Worm (Caenorhabditis elegans) whole organism, L1 larva: ENCODE results near the gene chpf-1.
A peak's percentile ranks its signal among the peaks of the same experiment; 100 is the strongest.

Experiments used
- C16A3.4 ChIP-seq: fragments of 150-350 bp; optimal IDR thresholded peaks from 2 replicates; lab custom pipeline; 2014; ENCODE audit warnings: missing biosample characterization, missing genetic modification characterization
- aly-2 ChIP-seq: fragments of 150-350 bp; optimal IDR thresholded peaks from 2 replicates; lab custom pipeline; 2014; ENCODE audit warnings: missing biosample characterization, missing genetic modification characterization
- ama-1 ChIP-seq: fragments of 150-350 bp; optimal IDR thresholded peaks from 2 replicates; lab custom pipeline; 2014
- blmp-1 ChIP-seq: fragments of 150-350 bp; optimal IDR thresholded peaks from 2 replicates; lab custom pipeline; 2014; ENCODE audit warnings: missing biosample characterization, missing genetic modification characterization
- ceh-63 ChIP-seq: fragments of 200-800 bp; sonication (Bioruptor generic); optimal IDR thresholded peaks from 2 replicates; lab custom pipeline; 2018; ENCODE audit warnings: mild to moderate bottlenecking, missing genetic modification characterization, missing compliant biosample characterization
- ceh-82 ChIP-seq, 3 experiments: fragments of 150-350 bp in 1 of 3; sonication (generic microtip) in 2 of 3; optimal IDR thresholded peaks; 2 replicates each; lab custom pipeline; 2014 to 2017; ENCODE audit warnings: missing biosample characterization in 3 of 3, missing genetic modification characterization in 3 of 3
- ceh-90 ChIP-seq: sonication (generic microtip); optimal IDR thresholded peaks from 2 replicates; lab custom pipeline; 2016; ENCODE audit warnings: missing genetic modification characterization, missing compliant biosample characterization
- dpl-1 ChIP-seq, 3 experiments: fragments of 150-350 bp in 2 of 3; sonication (generic microtip) in 1 of 3; optimal IDR thresholded peaks; 2 replicates each; lab custom pipeline; 2014 to 2017; ENCODE audit warnings: missing biosample characterization in 3 of 3, missing genetic modification characterization in 3 of 3, missing genetic modification reagents in 3 of 3
- dsc-1 ChIP-seq: sonication (generic microtip); optimal IDR thresholded peaks from 2 replicates; lab custom pipeline; 2016; ENCODE audit warnings: mild to moderate bottlenecking, missing genetic modification characterization, missing compliant biosample characterization
- efl-1 ChIP-seq, 4 experiments: fragments of 150-350 bp; optimal IDR thresholded peaks in 3 of 4; peaks in 1 of 4; 1 replicate in 1 of 4; 2 replicates in 3 of 4; lab custom pipeline; 2014; ENCODE audit warnings: missing biosample characterization in 2 of 4, missing genetic modification characterization in 2 of 4, missing genetic modification reagents in 2 of 4
- ets-5 ChIP-seq: fragments of 200-800 bp; sonication (Bioruptor generic); IDR thresholded peaks from 2 replicates; pipeline ENCODE4 v1.3.6; 2022; ENCODE audit warnings: missing genetic modification characterization, missing compliant biosample characterization
- fkh-10 ChIP-seq: sonication (generic microtip); optimal IDR thresholded peaks from 2 replicates; lab custom pipeline; 2017; ENCODE audit warnings: missing biosample characterization, missing genetic modification reagents, missing genetic modification characterization
- fkh-4 ChIP-seq: sonication (generic microtip); optimal IDR thresholded peaks from 2 replicates; lab custom pipeline; 2016; ENCODE audit warnings: missing compliant biosample characterization, missing genetic modification characterization, borderline replicate concordance
- fkh-8 ChIP-seq: sonication (generic microtip); optimal IDR thresholded peaks from 2 replicates; lab custom pipeline; 2016; ENCODE audit warnings: mild to moderate bottlenecking, missing genetic modification characterization, missing compliant biosample characterization
- grh-1 ChIP-seq: fragments of 200-800 bp; sonication (Bioruptor generic); IDR thresholded peaks from 2 replicates; pipeline ENCODE4 v1.3.6; 2022; ENCODE audit warnings: missing genetic modification reagents, missing genetic modification characterization, missing compliant biosample characterization
- hlh-4 ChIP-seq: sonication (generic microtip); optimal IDR thresholded peaks from 2 replicates; lab custom pipeline; 2016; ENCODE audit warnings: mild to moderate bottlenecking, missing genetic modification characterization, missing compliant biosample characterization
- hpl-2 ChIP-seq: fragments of 150-350 bp; optimal IDR thresholded peaks from 2 replicates; lab custom pipeline; 2014; ENCODE audit warnings: missing biosample characterization, missing genetic modification reagents, missing genetic modification characterization
- irx-1 ChIP-seq: sonication (generic microtip); optimal IDR thresholded peaks from 2 replicates; lab custom pipeline; 2016; ENCODE audit warnings: missing genetic modification characterization, missing compliant biosample characterization
- lin-14 ChIP-seq: fragments of 200-800 bp; sonication (Bioruptor generic); optimal IDR thresholded peaks from 2 replicates; lab custom pipeline; 2018; ENCODE audit warnings: mild to moderate bottlenecking, missing genetic modification characterization, moderate library complexity, missing compliant biosample characterization
- lin-15B ChIP-seq: fragments of 150-350 bp; sonication (generic microtip); optimal IDR thresholded peaks from 3 replicates; lab custom pipeline; 2014; ENCODE audit warnings: missing biosample characterization, missing genetic modification characterization
- lin-35 ChIP-seq, 2 experiments: fragments of 150-350 bp; optimal IDR thresholded peaks; 2 replicates each; lab custom pipeline; 2014; ENCODE audit warnings: missing biosample characterization in 2 of 2, missing genetic modification characterization in 2 of 2, missing genetic modification reagents in 2 of 2
- lin-39 ChIP-seq: fragments of 150-350 bp; optimal IDR thresholded peaks from 2 replicates; lab custom pipeline; 2014; ENCODE audit warnings: missing biosample characterization, missing genetic modification reagents, missing genetic modification characterization
- lsy-2 ChIP-seq, 2 experiments: fragments of 150-350 bp; optimal IDR thresholded peaks; 2 replicates each; lab custom pipeline; 2014; ENCODE audit warnings: missing biosample characterization in 2 of 2, missing genetic modification characterization in 2 of 2
- mab-9 ChIP-seq: fragments of 200-800 bp; sonication (Bioruptor generic); IDR thresholded peaks from 2 replicates; pipeline ENCODE4 v1.3.6; 2022; ENCODE audit warnings: missing genetic modification reagents, missing genetic modification characterization, missing compliant biosample characterization
- mdl-1 ChIP-seq, 2 experiments: fragments of 150-350 bp; optimal IDR thresholded peaks; 2 replicates each; lab custom pipeline; 2014 to 2017; ENCODE audit warnings: missing biosample characterization in 2 of 2, missing genetic modification characterization in 2 of 2, inconsistent platforms in 1 of 2
- mef-2 ChIP-seq: fragments of 150-350 bp; optimal IDR thresholded peaks from 2 replicates; lab custom pipeline; 2014; ENCODE audit warnings: missing biosample characterization, missing genetic modification characterization
- nhr-47 ChIP-seq: sonication (generic microtip); optimal IDR thresholded peaks from 2 replicates; lab custom pipeline; 2016; ENCODE audit warnings: mild to moderate bottlenecking, missing genetic modification characterization, moderate library complexity, missing compliant biosample characterization
- nhr-71 ChIP-seq: sonication (generic microtip); optimal IDR thresholded peaks from 2 replicates; lab custom pipeline; 2016; ENCODE audit warnings: mild to moderate bottlenecking, missing genetic modification characterization, moderate library complexity, missing compliant biosample characterization
- nhr-77 ChIP-seq: fragments of 150-350 bp; optimal IDR thresholded peaks from 2 replicates; lab custom pipeline; 2014; ENCODE audit warnings: missing biosample characterization, missing genetic modification characterization
- nhr-84 ChIP-seq: sonication (generic microtip); optimal IDR thresholded peaks from 2 replicates; lab custom pipeline; 2017; ENCODE audit warnings: missing biosample characterization, missing genetic modification characterization
- pax-3 ChIP-seq: fragments of 200-800 bp; sonication (Bioruptor generic); optimal IDR thresholded peaks from 2 replicates; lab custom pipeline; 2018; ENCODE audit warnings: mild to moderate bottlenecking, missing genetic modification characterization, moderate library complexity, missing compliant biosample characterization
- pqm-1 ChIP-seq: sonication (generic microtip); optimal IDR thresholded peaks from 3 replicates; lab custom pipeline; 2017; ENCODE audit warnings: missing biosample characterization, missing genetic modification characterization
- skn-1 ChIP-seq: fragments of 150-350 bp; optimal IDR thresholded peaks from 2 replicates; lab custom pipeline; 2014; ENCODE audit warnings: missing biosample characterization, missing genetic modification characterization
- snpc-4 ChIP-seq: fragments of 150-350 bp; optimal IDR thresholded peaks from 2 replicates; lab custom pipeline; 2014; ENCODE audit warnings: missing biosample characterization, missing genetic modification characterization
- snu-23 ChIP-seq: sonication (generic microtip); optimal IDR thresholded peaks from 2 replicates; lab custom pipeline; 2016; ENCODE audit warnings: missing genetic modification characterization, missing compliant biosample characterization
- sptf-1 ChIP-seq: fragments of 150-350 bp; optimal IDR thresholded peaks from 2 replicates; lab custom pipeline; 2014; ENCODE audit warnings: missing biosample characterization, missing genetic modification characterization
- sup-37 ChIP-seq: fragments of 200-800 bp; sonication (Bioruptor generic); optimal IDR thresholded peaks from 2 replicates; lab custom pipeline; 2018; ENCODE audit warnings: mild to moderate bottlenecking, missing genetic modification characterization, missing compliant biosample characterization
- swsn-7 ChIP-seq: sonication (generic microtip); optimal IDR thresholded peaks from 2 replicates; lab custom pipeline; 2016; ENCODE audit warnings: missing genetic modification characterization, missing compliant biosample characterization
- tbx-2 ChIP-seq: sonication (generic microtip); optimal IDR thresholded peaks from 2 replicates; lab custom pipeline; 2016; ENCODE audit warnings: missing genetic modification characterization, missing compliant biosample characterization
- unc-30 ChIP-seq: sonication (generic microtip); optimal IDR thresholded peaks from 2 replicates; lab custom pipeline; 2017; ENCODE audit warnings: missing biosample characterization, missing genetic modification characterization
- unc-62 ChIP-seq: fragments of 150-350 bp; optimal IDR thresholded peaks from 2 replicates; lab custom pipeline; 2014; ENCODE audit warnings: missing biosample characterization, missing genetic modification reagents, missing genetic modification characterization
- unc-98 ChIP-seq: fragments of 200-800 bp; sonication (Bioruptor generic); IDR thresholded peaks from 2 replicates; pipeline ENCODE4 v1.3.6; 2022; ENCODE audit warnings: missing genetic modification characterization, missing compliant biosample characterization
- xbp-1 ChIP-seq: sonication (generic microtip); optimal IDR thresholded peaks from 2 replicates; lab custom pipeline; 2016; ENCODE audit warnings: missing genetic modification characterization, missing compliant biosample characterization
- zip-4 ChIP-seq: fragments of 200-800 bp; sonication (Bioruptor generic); optimal IDR thresholded peaks from 2 replicates; lab custom pipeline; 2018; ENCODE audit warnings: mild to moderate bottlenecking, missing genetic modification characterization, moderate library complexity, missing compliant biosample characterization
- ztf-11 ChIP-seq, 2 experiments: sonication (generic microtip); optimal IDR thresholded peaks; 2 replicates each; lab custom pipeline; 2016 to 2017; ENCODE audit warnings: missing genetic modification characterization in 2 of 2, missing biosample characterization in 1 of 2, missing compliant biosample characterization in 1 of 2
- ztf-4 ChIP-seq: fragments of 150-350 bp; optimal IDR thresholded peaks from 2 replicates; lab custom pipeline; 2014; ENCODE audit warnings: missing biosample characterization, missing genetic modification characterization

Gene chpf-1

DNA sequence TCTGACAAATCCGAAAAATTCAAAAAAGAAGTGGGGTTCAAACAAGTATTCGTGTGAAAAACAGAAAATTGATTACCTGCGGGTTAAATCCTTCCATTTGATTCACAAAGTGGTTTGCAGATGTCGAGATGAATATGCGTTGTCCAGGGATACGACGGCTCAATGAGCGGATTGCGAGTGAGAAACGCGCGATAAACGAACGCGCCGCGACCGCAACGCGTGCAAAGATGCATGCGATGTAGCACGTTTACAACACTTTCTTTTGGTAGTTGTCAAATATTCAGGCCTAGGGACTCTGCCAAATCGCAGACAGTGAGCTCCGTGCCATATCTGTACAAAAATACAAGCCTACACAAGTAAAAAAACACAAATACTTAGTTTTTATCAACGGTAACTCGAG lies 35.4 kb upstream of the chpf-1 start, which contains the start of gene fubl-1:
Gene fubl-1 (minus strand): TSS at position 202 of the 400 bp plus-strand sequence.
- TF ChIP-seq aly-2 (tag; lab: Kevin White, UChicago) (no peak), tbx-2 (no peak), ceh-63 (GFP tag; lab: Kevin White, UChicago) (no peak), efl-1 (optimal IDR thresholded peaks at IDR 0.05; lab: Kevin White, UChicago) (peak; percentile 37 to 42), efl-1 (GFP tag; optimal IDR thresholded peaks at IDR 0.05 in 1 of 2; lab: Kevin White, UChicago) (peak in 1 of 2 experiments; percentile 27), blmp-1 (peak; percentile 13), skn-1 (peak; percentile 28), lin-39 (no peak), fkh-8 (tag; lab: Kevin White, UChicago) (peak; percentile 74), nhr-71 (tag; lab: Kevin White, UChicago) (peak; percentile 24), unc-62 (GFP tag; lab: Kevin White, UChicago) (no peak), ceh-90 (tag; lab: Kevin White, UChicago) (no peak), dsc-1 (peak; percentile 25), ztf-11 (tag; optimal IDR thresholded peaks at IDR 0.05; lab: Kevin White, UChicago) (no peak), snpc-4 (tag; lab: Kevin White, UChicago) (no peak), unc-98 (no peak), C16A3.4 (tag; lab: Kevin White, UChicago) (peak; percentile 8), mef-2 (no peak), grh-1 (GFP tag; lab: Robert Waterston, UW) (no peak), irx-1 (tag; lab: Kevin White, UChicago) (no peak), hpl-2 (GFP tag; lab: Kevin White, UChicago) (no peak), mab-9 (no peak), swsn-7 (tag; lab: Kevin White, UChicago) (no peak), fkh-10 (GFP tag; lab: Kevin White, UChicago) (no peak), ama-1 (lab: Kevin White, UChicago) (no peak), lsy-2 (tag; optimal IDR thresholded peaks at IDR 0.05; lab: Kevin White, UChicago) (peak; percentile 9 to 58), nhr-84 (tag; lab: Kevin White, UChicago) (no peak), pax-3 (tag; lab: Kevin White, UChicago) (no peak), ceh-82 (tag; optimal IDR thresholded peaks at IDR 0.05; lab: Kevin White, UChicago) (peak in 1 of 3 experiments; percentile 61), lin-15B (tag; lab: Kevin White, UChicago) (peak; percentile 55), snu-23 (peak; percentile 18), hlh-4 (tag; lab: Kevin White, UChicago) (no peak), fkh-4 (no peak), xbp-1 (tag; lab: Kevin White, UChicago) (peak; percentile 10), unc-30 (tag; lab: Kevin White, UChicago) (no peak), sup-37 (no peak), nhr-77 (tag; lab: Kevin White, UChicago) (no peak), lin-14 (GFP tag; lab: Kevin White, UChicago) (peak; percentile 43), lin-35 (GFP tag; optimal IDR thresholded peaks at IDR 0.05; lab: Kevin White, UChicago) (peak; percentile 50 to 64), dpl-1 (GFP tag; optimal IDR thresholded peaks at IDR 0.05; lab: Kevin White, UChicago) (peak in 2 of 3 experiments; percentile 41 to 62), ztf-4 (tag; lab: Kevin White, UChicago) (no peak), ets-5 (GFP tag; lab: Robert Waterston, UW) (no peak), zip-4 (GFP tag; lab: Kevin White, UChicago) (no peak), mdl-1 (tag; optimal IDR thresholded peaks at IDR 0.05; lab: Kevin White, UChicago) (no peak), pqm-1 (tag; lab: Kevin White, UChicago) (no peak), nhr-47 (no peak), sptf-1 (tag; lab: Kevin White, UChicago) (no peak)
